Worm (Caenorhabditis elegans) whole organism, dauer: ENCODE results near the gene F13D11.4.

Experiments
- unc-62 ChIP-seq: sonication (generic microtip); optimal IDR thresholded peaks from 2 replicates; lab custom pipeline; 2017; ENCODE audit warnings: missing biosample characterization, missing genetic modification reagents, missing genetic modification characterization

Gene F13D11.4

DNA sequence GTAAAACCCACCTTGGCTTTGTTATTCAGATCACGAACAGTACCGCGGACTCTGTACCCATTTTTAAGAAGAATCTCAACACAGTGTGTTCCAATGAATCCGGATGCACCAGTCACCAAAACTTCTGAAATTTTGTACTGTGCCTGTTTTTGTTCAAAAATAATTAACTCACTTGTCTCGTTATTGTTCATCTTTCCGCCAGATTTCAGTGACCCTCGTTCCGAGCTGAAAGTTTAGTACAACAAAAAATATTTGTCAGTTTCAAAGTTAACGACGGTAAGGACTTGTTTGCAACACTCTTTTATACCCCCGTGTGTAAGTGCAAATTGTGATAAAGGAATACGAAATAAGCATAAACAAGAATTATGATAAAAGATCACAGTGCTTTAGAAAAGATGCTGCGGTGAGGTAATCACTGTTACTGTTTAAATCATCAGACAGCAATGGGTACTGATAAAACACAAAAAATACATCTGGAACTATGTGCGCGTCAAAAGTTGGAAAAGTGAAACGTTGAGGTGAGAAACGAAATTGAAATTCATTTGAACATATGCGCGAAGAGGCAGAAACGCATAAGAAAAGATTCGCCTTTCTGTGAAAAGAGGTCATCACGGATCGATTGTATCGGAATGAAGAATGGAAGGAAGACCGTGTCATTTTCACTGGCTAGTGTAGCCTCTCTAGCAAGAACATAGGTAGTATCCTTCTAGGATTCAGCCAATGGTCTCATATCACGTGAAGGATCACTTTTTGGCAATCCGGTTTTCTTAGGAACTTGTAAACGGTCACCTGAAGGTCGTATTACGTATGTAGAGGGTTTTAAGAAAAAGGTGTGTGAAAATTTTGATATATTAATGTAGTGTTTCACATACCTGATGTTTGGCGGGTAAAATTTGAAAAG, at the start of gene F13D11.4:
TSS of gene F13D11.4 (minus strand) at position 225 of the 901 bp plus-strand sequence.
- no peak for TF ChIP-seq unc-62

ce11 chrX:5877039-5877438, 42.4 kb upstream of the F13D11.4 start:
- no peak for TF ChIP-seq unc-62

ce11 chrX:5875567-5875966, 41.0 kb upstream of the F13D11.4 start, which contains the start of gene F49E10.4:
Gene F49E10.4, plus strand, starts transcription at chrX:5875867.
- TF ChIP-seq unc-62: no peak

DNA sequence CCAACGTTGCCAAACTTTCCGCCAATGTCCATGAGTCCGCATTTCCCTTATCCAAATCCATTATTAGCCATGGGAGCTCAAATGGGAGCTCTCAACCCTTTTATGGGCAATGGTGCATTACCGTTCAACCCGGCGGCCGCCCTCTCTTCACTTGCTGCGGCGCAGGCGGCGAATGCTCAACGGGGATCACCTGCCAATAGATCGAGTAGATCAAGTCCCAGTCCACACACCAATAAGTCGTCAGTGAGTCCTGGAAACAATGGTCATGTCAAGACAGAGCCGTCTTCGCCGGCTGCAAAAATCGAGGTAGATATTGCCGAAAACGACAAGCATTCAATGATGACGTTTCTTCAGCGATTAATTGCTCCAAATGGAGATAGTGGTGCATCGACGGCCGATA, 37.5 kb upstream of the F13D11.4 start:
- TF ChIP-seq unc-62: no peak

DNA sequence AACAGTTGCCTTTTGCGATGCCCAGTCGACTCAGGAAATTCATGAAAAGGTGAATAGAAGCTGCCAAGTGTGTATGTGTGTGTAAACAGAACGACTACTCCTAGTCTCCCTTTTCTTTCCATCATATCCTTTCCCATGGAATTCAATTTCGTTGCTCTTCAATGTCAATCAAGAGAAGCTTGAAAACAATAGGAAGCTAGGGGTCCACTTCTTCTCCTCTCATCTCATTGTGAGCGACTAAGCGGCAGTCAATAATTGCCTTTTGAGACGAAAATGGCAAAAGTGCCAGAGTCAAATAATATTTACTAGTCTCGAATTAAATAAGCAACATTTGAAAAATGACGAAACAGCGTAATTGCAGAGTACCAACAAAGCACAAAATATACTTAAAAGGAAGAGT, 35.0 kb upstream of the F13D11.4 start:
- TF ChIP-seq unc-62: no peak

- no peak for TF ChIP-seq unc-62
Measured at ce11 chrX:5868030-5868429, 33.4 kb upstream of the F13D11.4 start.

- no peak for TF ChIP-seq unc-62
Measured at ce11 chrX:5862408-5862807, 27.8 kb upstream of the F13D11.4 start, which contains the start of gene ctbp-1. Gene ctbp-1, plus strand, starts transcription at chrX:5862708.

- TF ChIP-seq unc-62: no peak
Measured at ce11 chrX:5859161-5859560, 24.6 kb upstream of the F13D11.4 start.

ce11 chrX:5854452-5855234, 20.0 kb upstream of the F13D11.4 start:
- TF ChIP-seq unc-62: no peak

- no peak for TF ChIP-seq unc-62
Measured at ce11 chrX:5854163-5854451, 19.5 kb upstream of the F13D11.4 start, which contains the start of gene hog-1. Gene hog-1, minus strand, starts transcription at chrX:5854263.

DNA sequence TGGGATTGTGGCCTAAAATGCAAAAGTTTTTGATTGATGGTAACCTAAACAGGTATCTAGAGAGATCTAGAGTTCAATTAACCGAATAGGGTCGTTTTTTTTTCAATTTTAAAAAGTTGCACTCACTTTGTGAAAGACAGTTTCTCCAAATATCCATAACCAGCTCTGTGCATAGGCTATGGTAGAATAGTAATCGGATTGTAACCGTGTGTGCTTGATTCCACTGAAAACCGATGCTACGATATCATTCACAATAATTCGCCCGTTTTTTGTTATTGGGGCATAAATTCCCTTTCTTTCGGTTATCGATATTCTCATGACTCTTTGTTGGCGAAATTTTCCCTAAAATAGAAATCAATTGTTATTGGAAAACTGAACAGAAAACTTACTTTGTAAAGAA, 17.5 kb upstream of the F13D11.4 start:
- no peak for TF ChIP-seq unc-62

ce11 chrX:5850472-5850871, 15.9 kb upstream of the F13D11.4 start:
- TF ChIP-seq unc-62: no peak

DNA sequence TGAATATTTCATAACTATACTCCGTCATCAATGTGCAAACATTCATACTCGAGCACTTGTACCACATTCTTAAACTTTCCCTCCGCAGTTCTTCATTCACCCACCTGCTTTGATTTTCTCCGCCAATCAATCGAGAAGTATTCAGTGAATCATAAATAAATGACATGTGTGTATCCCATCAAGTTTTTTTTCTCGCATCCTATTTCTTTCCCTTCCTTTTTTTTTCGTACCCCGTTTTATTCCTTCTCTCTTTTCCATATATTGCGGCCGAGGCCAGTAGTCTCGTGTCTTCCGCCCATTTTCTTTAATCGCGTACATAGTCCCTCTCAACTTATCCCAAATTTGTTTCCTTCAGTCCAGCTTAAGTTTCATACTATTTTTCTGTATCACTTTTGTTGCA, 14.1 kb upstream of the F13D11.4 start, which contains the start of gene atat-2:
TSS of gene atat-2 (plus strand) at position 398 of the 400 bp plus-strand sequence.
- TF ChIP-seq unc-62: no peak

DNA sequence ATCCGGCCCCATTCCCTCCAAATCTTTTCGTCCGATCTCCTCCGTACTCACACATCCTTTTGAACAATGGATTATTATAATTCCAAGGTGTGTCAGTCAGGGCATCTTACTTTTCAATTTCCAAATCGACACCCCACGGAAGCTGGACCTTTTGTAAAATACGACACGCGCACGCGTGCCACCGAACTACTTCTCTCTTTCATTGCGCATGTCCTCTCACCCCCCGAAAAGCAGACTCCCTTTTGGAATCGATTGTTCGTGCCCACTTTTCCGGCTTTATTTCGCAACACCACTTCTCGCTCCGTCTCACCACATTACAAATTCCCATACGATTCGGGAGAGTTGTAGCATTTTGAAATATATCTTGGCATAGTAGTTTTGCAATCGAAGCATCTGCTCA, 12.7 kb upstream of the F13D11.4 start:
- TF ChIP-seq unc-62: no peak

- peak; percentile 56 for TF ChIP-seq unc-62
Measured at ce11 chrX:5841060-5841642, 6.5 kb upstream of the F13D11.4 start, which contains the start of gene puf-9. Gene puf-9, plus strand, starts transcription at chrX:5841592.

- TF ChIP-seq unc-62: no peak
Measured at ce11 chrX:5839643-5840042, 5.0 kb upstream of the F13D11.4 start, which contains the start of gene dct-11. Gene dct-11, minus strand, starts transcription at chrX:5839778.

DNA sequence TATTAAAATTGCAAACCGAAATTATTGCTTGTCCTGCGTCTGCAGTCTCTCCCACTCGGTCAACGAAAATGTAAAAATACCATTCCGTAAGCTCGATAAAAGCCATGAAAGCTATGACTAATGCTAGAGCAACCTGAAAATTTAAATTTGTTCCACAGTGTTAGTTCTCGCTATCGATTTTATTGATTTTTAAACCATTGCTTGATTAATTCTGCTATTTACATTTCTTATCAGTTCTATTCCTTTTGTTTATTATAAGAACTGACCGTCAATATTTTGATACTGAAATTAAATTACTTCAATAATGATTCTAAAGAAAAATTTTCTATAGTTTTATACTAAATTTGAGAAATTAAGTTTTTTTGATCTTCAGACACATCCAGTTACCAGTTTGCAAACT, 4.5 kb upstream of the F13D11.4 start:
- no peak for TF ChIP-seq unc-62
